Fruit fly (Drosophila melanogaster) whole organism, embryonic: ENCODE results near the gene gukh.
A peak's percentile ranks its signal among the peaks of the same experiment; 100 is the strongest.

ENCODE experiments used
- Abd-B ChIP-seq: fragments of 200-800 bp; sonication (Bioruptor generic); optimal IDR thresholded peaks from 2 replicates; lab custom pipeline; 2018; ENCODE audit warnings: missing biosample characterization, mild to moderate bottlenecking, missing genetic modification characterization, moderate library complexity
- Antp ChIP-seq: fragments of 200-800 bp; sonication (Bioruptor generic); optimal IDR thresholded peaks from 3 replicates; lab custom pipeline; 2016; ENCODE audit warnings: missing biosample characterization, missing genetic modification characterization
- B-H2 ChIP-seq: fragments of 200-800 bp; sonication (Bioruptor generic); optimal IDR thresholded peaks from 2 replicates; lab custom pipeline; 2018; ENCODE audit warnings: missing biosample characterization, mild to moderate bottlenecking, missing genetic modification characterization
- CG10543 ChIP-seq: fragments of 200-800 bp; sonication (Bioruptor generic); optimal IDR thresholded peaks from 3 replicates; lab custom pipeline; 2017; ENCODE audit warnings: missing biosample characterization, mild to moderate bottlenecking, missing genetic modification characterization, moderate library complexity
- CG13123 ChIP-seq: fragments of 200-800 bp; sonication (Bioruptor generic); optimal IDR thresholded peaks from 2 replicates; lab custom pipeline; 2016; ENCODE audit warnings: missing biosample characterization, missing genetic modification characterization
- CG14710 ChIP-seq: fragments of 200-800 bp; sonication (Bioruptor generic); optimal IDR thresholded peaks from 3 replicates; lab custom pipeline; 2019; ENCODE audit warnings: missing biosample characterization, mild to moderate bottlenecking, missing genetic modification characterization, moderate library complexity
- CG14965 ChIP-seq: fragments of 200-800 bp; sonication (Bioruptor generic); optimal IDR thresholded peaks from 2 replicates; lab custom pipeline; 2016; ENCODE audit warnings: missing biosample characterization, missing genetic modification characterization, borderline replicate concordance
- CG17568 ChIP-seq: fragments of 200-800 bp; sonication (Bioruptor generic); optimal IDR thresholded peaks from 2 replicates; lab custom pipeline; 2018; ENCODE audit warnings: missing biosample characterization, mild to moderate bottlenecking, missing genetic modification characterization, moderate library complexity
- CG1792 ChIP-seq: fragments of 200-800 bp; sonication (Bioruptor generic); optimal IDR thresholded peaks from 2 replicates; lab custom pipeline; 2016; ENCODE audit warnings: missing biosample characterization, missing genetic modification characterization
- CG18476 ChIP-seq: fragments of 200-800 bp; sonication (Bioruptor generic); optimal IDR thresholded peaks from 2 replicates; lab custom pipeline; 2016; ENCODE audit warnings: missing biosample characterization, mild to moderate bottlenecking, missing genetic modification characterization
- CG2116 ChIP-seq: fragments of 200-800 bp; sonication (Bioruptor generic); optimal IDR thresholded peaks from 3 replicates; lab custom pipeline; 2018; ENCODE audit warnings: missing biosample characterization, mild to moderate bottlenecking, missing genetic modification characterization
- CG2678 ChIP-seq: fragments of 200-800 bp; sonication (Bioruptor generic); optimal IDR thresholded peaks from 3 replicates; lab custom pipeline; 2019; ENCODE audit warnings: missing biosample characterization, mild to moderate bottlenecking, missing genetic modification characterization, moderate library complexity
- CG2712 ChIP-seq: fragments of 200-800 bp; optimal IDR thresholded peaks from 3 replicates; lab custom pipeline; 2019; ENCODE audit warnings: missing biosample characterization, mild to moderate bottlenecking, missing genetic modification characterization, moderate library complexity
- CG32532 ChIP-seq: fragments of 200-800 bp; sonication (Bioruptor generic); IDR thresholded peaks from 2 replicates; pipeline ENCODE4 v1.3.6; 2022; ENCODE audit warnings: missing biosample characterization, missing genetic modification characterization
- CG32772 ChIP-seq: fragments of 200-800 bp; sonication (Bioruptor generic); IDR thresholded peaks from 2 replicates; pipeline ENCODE4 v1.3.6; 2022; ENCODE audit warnings: missing biosample characterization, missing genetic modification characterization
- CG34224 ChIP-seq: fragments of 200-800 bp; sonication (Bioruptor generic); IDR thresholded peaks from 3 replicates; pipeline ENCODE4 v1.3.6; 2022; ENCODE audit warnings: missing biosample characterization, missing genetic modification characterization; ENCODE audit not compliant: partially characterized antibody
- CG43689 ChIP-seq: fragments of 200-800 bp; sonication (Bioruptor generic); IDR thresholded peaks from 2 replicates; pipeline ENCODE4 v1.3.6; 2022; ENCODE audit warnings: missing biosample characterization, missing genetic modification characterization
- CG6254 ChIP-seq: fragments of 200-800 bp; sonication (Bioruptor generic); optimal IDR thresholded peaks from 3 replicates; lab custom pipeline; 2017; ENCODE audit warnings: mild to moderate bottlenecking, missing biosample characterization, missing genetic modification reagents, missing genetic modification characterization
- CG6854 ChIP-seq: fragments of 200-800 bp; sonication (Bioruptor generic); optimal IDR thresholded peaks from 3 replicates; lab custom pipeline; 2017; ENCODE audit warnings: missing biosample characterization, mild to moderate bottlenecking, missing genetic modification characterization
- CG8388 ChIP-seq: fragments of 200-800 bp; sonication (Bioruptor generic); optimal IDR thresholded peaks from 2 replicates; lab custom pipeline; 2019; ENCODE audit warnings: missing biosample characterization, mild to moderate bottlenecking, missing genetic modification characterization, moderate library complexity
- CG9817 ChIP-seq: fragments of 200-800 bp; sonication (Bioruptor generic); optimal IDR thresholded peaks from 2 replicates; lab custom pipeline; 2018; ENCODE audit warnings: missing biosample characterization, mild to moderate bottlenecking, missing genetic modification characterization, moderate library complexity
- Fer1 ChIP-seq: fragments of 200-800 bp; sonication (Bioruptor generic); optimal IDR thresholded peaks from 2 replicates; lab custom pipeline; 2017; ENCODE audit warnings: missing biosample characterization, mild to moderate bottlenecking, missing genetic modification characterization
- H15 ChIP-seq: fragments of 200-800 bp; sonication (Bioruptor generic); IDR thresholded peaks from 3 replicates; pipeline ENCODE4 v1.3.6; 2022; ENCODE audit warnings: missing biosample characterization, missing genetic modification characterization
- HHEX ChIP-seq: fragments of 200-800 bp; sonication (Bioruptor generic); optimal IDR thresholded peaks from 3 replicates; lab custom pipeline; 2017; ENCODE audit warnings: missing biosample characterization, mild to moderate bottlenecking, missing genetic modification characterization, missing genetic modification reagents
- Kr ChIP-seq: fragments of 200-800 bp; sonication (Bioruptor generic); optimal IDR thresholded peaks from 2 replicates; lab custom pipeline; 2017; ENCODE audit warnings: missing biosample characterization, mild to moderate bottlenecking, missing genetic modification characterization
- MESR4 ChIP-seq: fragments of 200-800 bp; sonication (Bioruptor generic); optimal IDR thresholded peaks from 2 replicates; lab custom pipeline; 2018; ENCODE audit warnings: missing biosample characterization, mild to moderate bottlenecking, missing genetic modification characterization, moderate library complexity
- Med ChIP-seq: fragments of 200-800 bp; sonication (Bioruptor generic); peaks from one replicate; lab custom pipeline; 2016; ENCODE audit warnings: missing biosample characterization, missing genetic modification characterization, mild to moderate bottlenecking, inconsistent platforms, moderate library complexity
- Nf-YC ChIP-seq: fragments of 200-800 bp; optimal IDR thresholded peaks from 3 replicates; lab custom pipeline; 2019; ENCODE audit warnings: missing biosample characterization, mild to moderate bottlenecking, missing genetic modification characterization, moderate library complexity
- NfI ChIP-seq: fragments of 200-800 bp; sonication (Bioruptor generic); optimal IDR thresholded peaks from 3 replicates; lab custom pipeline; 2018; ENCODE audit warnings: missing biosample characterization, mild to moderate bottlenecking, missing genetic modification characterization, moderate library complexity
- Poxn ChIP-seq: fragments of 200-800 bp; sonication (Bioruptor generic); IDR thresholded peaks from 2 replicates; pipeline ENCODE4 v1.3.6; 2022; ENCODE audit warnings: missing biosample characterization, missing genetic modification characterization
- Sry-δ ChIP-seq: fragments of 200-800 bp; sonication (Bioruptor generic); optimal IDR thresholded peaks from 2 replicates; lab custom pipeline; 2016; ENCODE audit warnings: missing biosample characterization, missing genetic modification characterization
- YL-1 ChIP-seq: fragments of 200-800 bp; sonication (Bioruptor generic); optimal IDR thresholded peaks from 3 replicates; lab custom pipeline; 2017; ENCODE audit warnings: missing biosample characterization, mild to moderate bottlenecking, missing genetic modification characterization
- aop ChIP-seq: fragments of 200-800 bp; sonication (Bioruptor generic); IDR thresholded peaks from 2 replicates; pipeline ENCODE4 v1.3.6; 2022; ENCODE audit warnings: missing biosample characterization, missing genetic modification characterization
- chif ChIP-seq, 2 experiments: fragments of 200-800 bp; sonication (Bioruptor generic); optimal IDR thresholded peaks; 3 replicates each; lab custom pipeline; 2016; ENCODE audit warnings: missing biosample characterization in 2 of 2, missing genetic modification characterization in 2 of 2
- chm ChIP-seq: fragments of 200-800 bp; sonication (Bioruptor generic); IDR thresholded peaks from 2 replicates; pipeline ENCODE4 v1.3.6; 2022; ENCODE audit warnings: missing biosample characterization, missing genetic modification characterization
- crp ChIP-seq, 2 experiments: fragments of 200-800 bp; sonication (Bioruptor generic); optimal IDR thresholded peaks; 2 replicates in 1 of 2; 3 replicates in 1 of 2; lab custom pipeline; 2017; ENCODE audit warnings: missing biosample characterization in 2 of 2, missing genetic modification characterization in 2 of 2, mild to moderate bottlenecking in 1 of 2, moderate library complexity in 1 of 2
- exex ChIP-seq: fragments of 200-800 bp; sonication (Bioruptor generic); optimal IDR thresholded peaks from 4 replicates; lab custom pipeline; 2018; ENCODE audit warnings: missing biosample characterization, mild to moderate bottlenecking, missing genetic modification characterization, moderate library complexity
- grn ChIP-seq: fragments of 200-800 bp; sonication (Bioruptor generic); optimal IDR thresholded peaks from 3 replicates; lab custom pipeline; 2017; ENCODE audit warnings: missing biosample characterization, missing genetic modification characterization
- lov ChIP-seq, 2 experiments: fragments of 200-800 bp in 1 of 2; fragments of >200 bp in 1 of 2; sonication (Bioruptor generic) in 1 of 2; IDR thresholded peaks in 1 of 2; optimal IDR thresholded peaks in 1 of 2; 2 replicates in 1 of 2; 3 replicates in 1 of 2; pipeline versions ENCODE4 v1.3.6 to Lab custom; 2017 to 2022; ENCODE audit warnings: missing biosample characterization in 1 of 2, missing genetic modification characterization in 1 of 2
- onecut ChIP-seq: fragments of 200-800 bp; sonication (Bioruptor generic); IDR thresholded peaks from 2 replicates; pipeline ENCODE4 v1.3.6; 2022; ENCODE audit warnings: missing biosample characterization, missing genetic modification characterization
- otp ChIP-seq: fragments of 200-800 bp; sonication (Bioruptor generic); IDR thresholded peaks from 3 replicates; pipeline ENCODE4, ENCODE4 v1.3.6; 2022; ENCODE audit warnings: missing biosample characterization, missing genetic modification characterization
- row ChIP-seq: fragments of 200-800 bp; sonication (Bioruptor generic); IDR thresholded peaks from 3 replicates; pipeline ENCODE4 v1.3.6; 2022; ENCODE audit warnings: missing biosample characterization, missing genetic modification characterization
- stc ChIP-seq: fragments of 200-800 bp; sonication (Bioruptor generic); IDR thresholded peaks from 2 replicates; pipeline ENCODE4 v1.3.6; 2022; ENCODE audit warnings: missing biosample characterization, missing genetic modification characterization
- tgo ChIP-seq: fragments of 200-800 bp; sonication (Bioruptor generic); IDR thresholded peaks from 3 replicates; pipeline ENCODE4 v1.3.6; 2022; ENCODE audit warnings: missing biosample characterization, missing genetic modification characterization
- tll ChIP-seq, 2 experiments: fragments of 200-800 bp in 1 of 2; fragments of >200 bp in 1 of 2; sonication (Bioruptor generic) in 1 of 2; optimal IDR thresholded peaks; 2 replicates each; lab custom pipeline; 2017 to 2019; ENCODE audit warnings: missing biosample characterization in 2 of 2, missing genetic modification characterization in 2 of 2, mild to moderate bottlenecking in 1 of 2, moderate library complexity in 1 of 2
- tup ChIP-seq: fragments of 200-800 bp; sonication (Bioruptor generic); optimal IDR thresholded peaks from 2 replicates; lab custom pipeline; 2016; ENCODE audit warnings: missing biosample characterization, mild to moderate bottlenecking, missing genetic modification characterization, moderate library complexity
- wek ChIP-seq: fragments of 200-800 bp; sonication (Bioruptor generic); optimal IDR thresholded peaks from 3 replicates; lab custom pipeline; 2018; ENCODE audit warnings: missing biosample characterization, mild to moderate bottlenecking, missing genetic modification characterization, moderate library complexity

Gene gukh

DNA sequence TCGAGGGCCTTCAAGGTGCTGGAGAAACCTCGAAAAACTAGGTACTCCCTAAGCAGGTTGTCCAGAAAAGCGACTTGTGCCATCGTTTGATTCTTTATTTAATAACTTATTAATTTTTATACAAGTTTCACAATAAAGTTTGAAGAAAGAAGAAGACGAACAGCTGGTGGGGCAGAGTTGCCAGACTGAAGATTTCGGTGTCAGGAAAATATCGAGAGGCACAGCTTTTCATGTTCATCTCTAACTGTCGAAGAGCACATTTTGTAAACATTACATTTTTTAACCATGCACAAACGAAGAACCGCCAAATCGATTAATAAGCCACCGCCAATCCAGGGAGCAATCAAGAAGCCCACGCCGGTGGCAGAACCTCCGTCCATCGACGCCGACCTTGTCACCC, 40.0 kb downstream of the gukh start, which contains the start of the genes CG6005 and CG14286 (continued):
- 0 out of 2 replicates have a peak, but pooled peaks have one; percentile 32 for TF ChIP-seq stc (GFP tag; lab: Robert Waterston, UW)
- TF ChIP-seq aop: peak; percentile 67; the same call in 1 of the 2 replicates
- no peak for TF ChIP-seq exex
- peak; percentile 82 for TF ChIP-seq CG34224
- peak; percentile 59 for TF ChIP-seq B-H2 (GFP tag; lab: Kevin White, UChicago)
- no peak for TF ChIP-seq CG17568 (GFP tag; lab: Kevin White, UChicago)
- no peak for TF ChIP-seq CG8388 (GFP tag; lab: Kevin White, UChicago)
- TF ChIP-seq Nf-YC (tag; lab: Kevin White, UChicago): peak; percentile 34
- TF ChIP-seq H15 (GFP tag; lab: Robert Waterston, UW): peak; percentile 58; the same call in 1 of the 3 replicates
- no peak for TF ChIP-seq CG18476
- TF ChIP-seq HHEX (GFP tag; lab: Kevin White, UChicago): no peak
- no peak for TF ChIP-seq Kr (GFP tag; lab: Kevin White, UChicago)
- TF ChIP-seq Med (GFP tag; lab: Kevin White, UChicago): peak; percentile 95
- TF ChIP-seq tgo (GFP tag; lab: Robert Waterston, UW): peak; percentile 73
- peak; percentile 48 to 50 for TF ChIP-seq chif (GFP tag; optimal IDR thresholded peaks at IDR 0.05; lab: Kevin White, UChicago)
- no peak for TF ChIP-seq CG6254
- peak; percentile 85 for TF ChIP-seq CG32532 (GFP tag; lab: Robert Waterston, UW)
- no peak for TF ChIP-seq CG14965
- TF ChIP-seq NfI: peak; percentile 69
- no peak for TF ChIP-seq lov (optimal IDR thresholded peaks at IDR 0.05; lab: Kevin White, UChicago)
- 0 out of 3 replicates have a peak, but pooled peaks have one; percentile 26 for TF ChIP-seq lov (GFP tag; IDR thresholded peaks at IDR 0.05; lab: Robert Waterston, UW)
- TF ChIP-seq CG1792 (GFP tag; lab: Kevin White, UChicago): no peak
- peak; percentile 49 for TF ChIP-seq CG13123
- peak; percentile 36 for TF ChIP-seq CG2678 (tag; lab: Kevin White, UChicago)
- peak; percentile 46 for TF ChIP-seq CG9817 (tag; lab: Kevin White, UChicago)
- 0 out of 2 replicates have a peak, but pooled peaks have one; percentile 8 for TF ChIP-seq CG43689 (GFP tag; lab: Robert Waterston, UW)
- TF ChIP-seq Fer1: no peak
- peak; percentile 65 for TF ChIP-seq Antp
- peak; percentile 22 for TF ChIP-seq CG2712 (tag; lab: Kevin White, UChicago)
- TF ChIP-seq Sry-δ (GFP tag; lab: Kevin White, UChicago): peak; percentile 84
- TF ChIP-seq CG32772 (GFP tag; lab: Robert Waterston, UW): peak; percentile 51

- TF ChIP-seq row (GFP tag; lab: Robert Waterston, UW) (peak; percentile 49; the same call in 2 of the 3 replicates), CG8388 (GFP tag; lab: Kevin White, UChicago) (peak; percentile 92), otp (GFP tag; lab: Robert Waterston, UW) (no peak), stc (GFP tag; lab: Robert Waterston, UW) (no peak)
- TF ChIP-seq, all 482 proteins: peak for 2
Measured at dm6 chr3R:19024761-19025160, 40.9 kb downstream of the gukh start, which contains the start of gene CG14285. TSS of gene CG14285 (plus strand) at chr3R:19025099.

DNA sequence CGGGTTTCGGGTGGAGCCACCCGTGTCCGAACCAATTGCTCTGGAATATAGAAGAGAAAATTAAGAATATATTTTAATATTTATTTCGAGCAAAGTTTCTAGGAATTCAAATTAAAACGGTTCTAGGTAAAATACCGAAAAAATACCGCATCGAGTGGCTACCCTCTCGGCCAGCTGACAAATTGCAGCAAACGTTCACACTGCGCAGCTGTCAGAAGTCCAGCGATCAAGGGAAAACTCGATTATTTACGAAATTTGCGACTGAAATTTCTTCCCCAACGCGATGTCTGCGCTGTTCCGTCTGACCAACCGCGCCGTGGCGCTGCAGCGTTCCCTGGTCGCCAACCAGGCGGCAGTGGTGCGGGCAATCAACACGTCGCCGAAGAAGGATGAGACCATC, 43.3 kb downstream of the gukh start, which contains the start of gene NP15.6:
TSS of gene NP15.6 (plus strand) at position 204 of the 400 bp plus-strand sequence.
- peak; percentile 63 for TF ChIP-seq MESR4
- no peak for TF ChIP-seq grn (GFP tag; lab: Kevin White, UChicago)
- TF ChIP-seq tll (GFP tag; optimal IDR thresholded peaks at IDR 0.05; lab: Kevin White, UChicago): no peak
- TF ChIP-seq wek (GFP tag; lab: Kevin White, UChicago): no peak
- no peak for TF ChIP-seq CG2116
- TF ChIP-seq onecut (GFP tag; lab: Robert Waterston, UW): no peak
- no peak for TF ChIP-seq CG18476
- TF ChIP-seq tgo (GFP tag; lab: Robert Waterston, UW): no peak
- TF ChIP-seq CG14710 (tag; lab: Kevin White, UChicago): peak; percentile 26
- no peak for TF ChIP-seq Poxn (GFP tag; lab: Robert Waterston, UW)
- TF ChIP-seq YL-1: peak; percentile 41
- no peak for TF ChIP-seq tup (GFP tag; lab: Kevin White, UChicago)
- TF ChIP-seq crp (GFP tag; optimal IDR thresholded peaks at IDR 0.05; lab: Kevin White, UChicago): peak; percentile 56 to 92
- no peak for TF ChIP-seq Abd-B (GFP tag; lab: Kevin White, UChicago)
- TF ChIP-seq CG6854 (GFP tag; lab: Kevin White, UChicago): no peak
- no peak for TF ChIP-seq CG10543
- TF ChIP-seq chm (GFP tag; lab: Robert Waterston, UW): no peak
